Worm (Caenorhabditis elegans): ENCODE data around the gene fbxa-105.

DNA sequence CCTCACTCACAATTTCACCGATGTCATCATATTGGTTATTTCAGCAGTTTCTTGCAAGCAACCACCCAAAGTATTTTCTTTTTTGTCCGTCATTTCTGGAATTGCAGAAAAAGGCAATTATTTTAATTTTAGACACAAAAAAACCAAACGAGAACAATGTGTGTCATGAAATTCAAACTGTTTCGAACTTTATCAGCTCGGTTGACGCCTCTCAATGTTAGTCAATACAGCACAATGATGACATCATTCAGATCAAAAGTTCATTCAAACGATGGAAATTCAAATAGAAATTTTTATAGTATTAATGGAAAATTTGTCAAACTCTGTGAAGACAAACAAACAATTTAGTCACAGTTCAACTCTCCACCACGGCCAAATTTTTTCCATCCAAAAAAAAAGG, at the start of gene fbxa-105:
- TF ChIP-seq snpc-1.1 (tag; optimal IDR thresholded peaks at IDR 0.05; ENCODE audit: insufficient read depth) (no peak), hmg-20 (GFP tag; IDR thresholded peaks at IDR 0.05) (no peak), ztf-22 (GFP tag; optimal IDR thresholded peaks at IDR 0.05) (no peak), lin-54 (GFP tag; optimal IDR thresholded peaks at IDR 0.05) (no peak), Y53G8AR.9 (GFP tag; conservative IDR thresholded peaks at IDR 0.05) (no peak), K12H6.12 (tag; optimal IDR thresholded peaks at IDR 0.05) (no peak), C06A6.2 (GFP tag; conservative IDR thresholded peaks at IDR 0.05) (no peak), ets-4 (GFP tag; optimal IDR thresholded peaks at IDR 0.05) (no peak), F57C9.4 (tag; optimal IDR thresholded peaks at IDR 0.05) (no peak), sdz-38 (tag; optimal IDR thresholded peaks at IDR 0.05) (no peak), unc-62 (GFP tag; optimal IDR thresholded peaks at IDR 0.05) (no peak), ztf-28 (GFP tag; IDR thresholded peaks at IDR 0.05) (no peak), F55B11.4 (tag; optimal IDR thresholded peaks at IDR 0.05; ENCODE audit: borderline replicate concordance, insufficient read depth) (no peak), tbx-9 (tag; optimal IDR thresholded peaks at IDR 0.05; ENCODE audit: borderline replicate concordance) (no peak)

All from whole organism, young adult.